Worm (Caenorhabditis elegans): ENCODE data around the gene ech-5.

The ech-5 gene

DNA sequence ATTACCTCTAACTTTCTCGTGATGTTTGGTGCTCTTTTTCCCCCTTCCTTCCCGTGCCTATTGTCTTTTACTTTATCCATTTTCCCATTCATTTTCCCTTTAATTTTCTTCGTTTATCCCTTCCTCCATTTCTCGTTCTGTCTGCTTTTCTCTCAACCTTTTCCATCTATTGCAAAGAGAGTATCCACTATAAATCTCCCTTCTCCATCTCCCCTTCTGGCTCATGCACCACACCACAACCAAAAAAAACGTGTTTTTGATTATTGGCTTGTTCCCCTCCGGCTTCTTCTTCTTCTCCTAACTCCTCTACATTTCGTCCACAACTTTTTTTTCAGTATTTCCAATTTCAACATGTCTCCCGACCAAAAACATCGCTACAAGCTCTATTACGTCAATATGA, 36.6 kb upstream of the ech-5 start, which contains the start of gene gst-40:
Gene gst-40 (plus strand): TSS at position 236 of the 400 bp plus-strand sequence.
- TF ChIP-seq pag-3 (tag; optimal IDR thresholded peaks at IDR 0.05; ENCODE audit: borderline replicate concordance) (no peak), unc-42 (tag; optimal IDR thresholded peaks at IDR 0.05) (peak; percentile 39)

DNA sequence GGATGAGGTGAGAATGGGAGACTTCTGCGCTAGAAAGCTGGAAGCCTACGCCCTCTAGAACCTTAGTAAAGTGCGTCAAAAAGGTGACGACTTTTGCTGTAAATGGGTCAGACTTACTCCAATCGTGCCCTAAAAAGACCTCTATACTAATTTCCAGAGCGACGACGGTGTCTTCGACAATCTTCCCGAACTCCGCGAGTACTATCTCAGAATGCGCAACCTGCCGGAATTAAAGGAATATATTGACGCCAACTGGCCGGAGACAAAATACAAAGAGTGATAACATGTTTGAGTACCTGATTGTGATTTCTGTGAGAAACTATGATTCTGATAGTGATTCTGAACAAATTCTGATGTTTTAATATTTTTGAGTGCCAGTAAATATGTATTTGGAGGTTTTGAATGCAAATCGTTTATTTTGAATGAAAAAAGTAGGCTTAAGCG, 34.8 kb upstream of the ech-5 start:
- no peak for TF ChIP-seq odd-2 (tag; optimal IDR thresholded peaks at IDR 0.05)
- TF ChIP-seq hlh-15 (tag; optimal IDR thresholded peaks at IDR 0.05), result no peak
- no peak for TF ChIP-seq gmeb-2 (tag; optimal IDR thresholded peaks at IDR 0.05)
- no peak for TF ChIP-seq eyg-1 (tag; optimal IDR thresholded peaks at IDR 0.05)
- no peak for TF ChIP-seq ceh-24 (tag; optimal IDR thresholded peaks at IDR 0.05)
- no peak for TF ChIP-seq K02D7.2 (tag; optimal IDR thresholded peaks at IDR 0.05)
- TF ChIP-seq unc-42 (tag; optimal IDR thresholded peaks at IDR 0.05), result no peak
- no peak for TF ChIP-seq ceh-48 (tag; optimal IDR thresholded peaks at IDR 0.05)
- TF ChIP-seq F13H6.1 (tag; optimal IDR thresholded peaks at IDR 0.05), result no peak
- TF ChIP-seq hlh-30 (tag; optimal IDR thresholded peaks at IDR 0.05; ENCODE audit: insufficient read depth), result no peak
- TF ChIP-seq pax-1 (tag; optimal IDR thresholded peaks at IDR 0.05), result no peak

DNA sequence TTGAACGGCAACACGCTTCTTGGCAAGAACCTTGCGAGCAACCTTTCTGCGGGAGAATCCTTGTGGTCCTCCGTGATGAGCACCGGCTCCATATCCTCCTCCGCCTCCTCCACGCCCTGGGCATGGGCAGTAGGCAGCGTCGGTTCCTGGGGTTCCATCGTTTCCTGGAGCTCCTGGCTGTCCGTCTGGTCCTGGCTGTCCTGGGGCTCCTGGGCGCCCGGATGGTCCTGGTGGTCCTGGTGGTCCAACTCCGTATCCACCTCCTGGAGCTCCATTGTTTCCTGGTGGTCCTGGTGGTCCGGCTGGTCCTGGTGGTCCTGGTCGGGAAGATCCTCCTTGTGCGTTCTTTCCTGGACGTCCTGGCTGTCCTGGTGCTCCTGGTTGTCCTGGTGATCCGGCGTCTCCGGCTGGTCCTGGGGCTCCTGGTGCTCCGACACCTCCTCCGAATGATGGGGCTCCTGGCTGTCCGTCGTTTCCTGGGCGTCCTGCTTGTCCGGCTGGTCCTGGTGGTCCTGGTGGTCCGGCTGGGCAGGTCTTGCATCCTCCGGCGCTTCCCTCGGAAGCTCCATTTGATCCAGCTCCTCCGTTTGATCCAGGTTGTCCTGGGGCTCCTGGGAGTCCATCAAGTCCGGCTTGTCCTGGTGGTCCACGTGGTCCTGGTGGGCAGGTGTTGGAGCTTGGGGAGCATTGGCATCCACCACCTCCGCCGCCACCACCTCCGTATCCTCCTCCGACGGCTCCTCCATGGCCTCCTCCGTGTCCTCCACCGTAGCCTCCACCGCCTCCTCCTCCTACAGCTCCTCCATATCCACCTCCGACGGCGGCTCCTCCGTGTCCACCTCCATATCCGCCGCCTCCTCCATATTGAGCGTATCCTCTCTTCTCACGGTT, 34.1 kb upstream of the ech-5 start:
- TF ChIP-seq pat-9 (tag; optimal IDR thresholded peaks at IDR 0.05) (no peak), hlh-13 (GFP tag; optimal IDR thresholded peaks at IDR 0.05) (no peak), pqm-1 (tag; optimal IDR thresholded peaks at IDR 0.05) (no peak), ceh-45 (GFP tag; IDR thresholded peaks at IDR 0.05) (no peak), fax-1 (tag; optimal IDR thresholded peaks at IDR 0.05) (no peak), fkh-10 (GFP tag; optimal IDR thresholded peaks at IDR 0.05) (no peak), ceh-30 (tag; optimal IDR thresholded peaks at IDR 0.05) (no peak), ets-4 (tag; optimal IDR thresholded peaks at IDR 0.05) (no peak), nhr-11 (tag; optimal IDR thresholded peaks at IDR 0.05) (no peak), rnt-1 (tag; optimal IDR thresholded peaks at IDR 0.05) (no peak)

DNA sequence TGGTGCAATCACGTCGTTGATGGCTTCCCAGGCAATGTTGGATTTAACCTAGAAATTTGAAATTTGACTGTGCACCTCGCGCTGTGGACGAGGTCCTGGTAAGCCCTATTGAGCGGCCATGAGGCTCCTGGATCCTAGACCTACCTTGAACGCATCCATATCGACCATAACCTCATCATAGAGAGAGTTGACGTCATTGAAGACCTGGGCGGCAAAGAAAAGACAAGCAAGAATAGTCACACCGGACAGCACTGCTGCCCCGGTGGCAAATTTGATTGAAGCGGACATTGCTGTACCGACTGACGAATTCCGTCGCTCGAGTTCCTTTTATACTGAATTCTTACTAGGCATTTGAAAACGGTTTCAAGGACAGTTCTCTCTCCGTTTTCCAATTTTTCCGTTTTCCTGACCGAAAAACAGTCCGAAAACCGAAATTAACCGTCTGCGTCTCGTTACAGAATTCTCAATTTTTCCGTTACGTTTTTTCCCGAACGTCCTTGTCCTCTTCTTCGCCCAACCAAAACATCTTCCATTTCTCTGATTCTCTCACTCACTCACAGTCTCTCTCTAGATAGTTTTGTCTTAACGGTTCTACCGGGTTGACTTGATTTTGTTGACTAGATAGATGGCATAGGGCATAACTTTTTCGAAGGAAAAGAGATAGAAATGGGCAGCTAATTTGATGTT, 33.3 kb upstream of the ech-5 start, which contains the start of gene col-103:
Gene col-103 (minus strand): TSS at position 302 of the 687 bp plus-strand sequence.
- TF ChIP-seq nhr-232 (tag; optimal IDR thresholded peaks at IDR 0.05), result no peak
- no peak for TF ChIP-seq nhr-11 (tag; optimal IDR thresholded peaks at IDR 0.05)
- no peak for TF ChIP-seq ceh-14 (tag; optimal IDR thresholded peaks at IDR 0.05)
- no peak for TF ChIP-seq gmeb-2 (tag; optimal IDR thresholded peaks at IDR 0.05)
- TF ChIP-seq ceh-6 (GFP tag; optimal IDR thresholded peaks at IDR 0.05), result no peak
- TF ChIP-seq hlh-13 (GFP tag; optimal IDR thresholded peaks at IDR 0.05), result no peak
- TF ChIP-seq eyg-1 (tag; optimal IDR thresholded peaks at IDR 0.05), result no peak
- no peak for TF ChIP-seq nfya-1 (tag; optimal IDR thresholded peaks at IDR 0.05)
- no peak for TF ChIP-seq ref-2 (tag; optimal IDR thresholded peaks at IDR 0.05)
- TF ChIP-seq ztf-16 (tag; optimal IDR thresholded peaks at IDR 0.05), result no peak
- TF ChIP-seq ets-4 (tag; optimal IDR thresholded peaks at IDR 0.05), result no peak
- no peak for TF ChIP-seq elt-4 (tag; optimal IDR thresholded peaks at IDR 0.05)

DNA sequence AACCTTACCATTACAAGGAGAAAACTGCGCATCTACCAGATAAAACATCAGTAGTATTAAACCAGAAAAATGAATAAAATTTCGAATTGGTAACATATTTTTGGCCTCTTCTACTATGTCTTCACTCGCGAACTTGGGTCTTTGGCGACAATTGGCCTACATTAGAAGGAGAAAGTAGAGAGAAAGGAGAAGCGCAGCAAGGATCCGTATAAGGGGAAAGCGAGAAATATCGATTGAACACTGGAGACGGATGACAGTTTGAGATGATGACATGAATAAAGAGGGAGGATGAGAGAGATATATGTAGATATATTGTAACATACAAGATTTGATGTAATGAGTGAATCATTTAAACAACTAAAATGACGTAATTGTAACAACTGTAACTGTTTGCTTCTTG, 28.5 kb upstream of the ech-5 start, which contains the start of gene F56B3.2:
Gene F56B3.2 (minus strand): TSS at position 273 of the 400 bp plus-strand sequence.
- TF ChIP-seq ets-4 (tag; optimal IDR thresholded peaks at IDR 0.05) (no peak), nhr-11 (tag; optimal IDR thresholded peaks at IDR 0.05) (no peak), ref-2 (tag; optimal IDR thresholded peaks at IDR 0.05) (no peak), tbx-2 (tag; optimal IDR thresholded peaks at IDR 0.05) (no peak), ceh-24 (tag; optimal IDR thresholded peaks at IDR 0.05) (no peak), gmeb-2 (tag; optimal IDR thresholded peaks at IDR 0.05) (no peak), pqm-1 (tag; optimal IDR thresholded peaks at IDR 0.05) (no peak), hlh-13 (GFP tag; optimal IDR thresholded peaks at IDR 0.05) (no peak), pat-9 (tag; optimal IDR thresholded peaks at IDR 0.05) (no peak), unc-3 (GFP tag; conservative IDR thresholded peaks at IDR 0.05) (no peak), unc-3 (tag; optimal IDR thresholded peaks at IDR 0.05) (no peak), C38D4.7 (GFP tag; optimal IDR thresholded peaks at IDR 0.05) (no peak), ceh-2 (tag; optimal IDR thresholded peaks at IDR 0.05) (no peak), Y22D7AL.16 (tag; optimal IDR thresholded peaks at IDR 0.05) (no peak), fax-1 (tag; optimal IDR thresholded peaks at IDR 0.05) (no peak), unc-42 (tag; optimal IDR thresholded peaks at IDR 0.05) (no peak), ttx-3 (tag; optimal IDR thresholded peaks at IDR 0.05) (no peak), pag-3 (tag; optimal IDR thresholded peaks at IDR 0.05; ENCODE audit: borderline replicate concordance) (no peak), odd-2 (tag; optimal IDR thresholded peaks at IDR 0.05) (no peak), nfya-1 (tag; optimal IDR thresholded peaks at IDR 0.05) (no peak)

All from whole organism, late embryonic.